Worm (Caenorhabditis elegans): Measurements from ENCODE around the gene rps-18.
A peak's percentile ranks its signal among the peaks of the same experiment; 100 is the strongest.

ce11 chrIV:14838095-14838494 lies 12.6 kb downstream of the rps-18 start:
- TF ChIP-seq mab-5 (tag; optimal IDR thresholded peaks at IDR 0.05) (no peak), nhr-28 (tag; optimal IDR thresholded peaks at IDR 0.05) (no peak), M03D4.4 (tag; optimal IDR thresholded peaks at IDR 0.05) (peak; percentile 83), pha-4 (tag; optimal IDR thresholded peaks at IDR 0.05) (no peak), nhr-76 (tag; optimal IDR thresholded peaks at IDR 0.05) (no peak), ztf-11 (tag; optimal IDR thresholded peaks at IDR 0.05) (no peak), snpc-4 (tag; optimal IDR thresholded peaks at IDR 0.05) (no peak), hlh-1 (tag; optimal IDR thresholded peaks at IDR 0.05) (no peak), nhr-237 (tag; optimal IDR thresholded peaks at IDR 0.05) (no peak), blmp-1 (tag; optimal IDR thresholded peaks at IDR 0.05) (no peak), unc-62 (GFP tag; optimal IDR thresholded peaks at IDR 0.05) (peak; percentile 36), ham-2 (GFP tag; optimal IDR thresholded peaks at IDR 0.05) (peak; percentile 70)
